Fruit fly (Drosophila melanogaster): ENCODE data around the gene CG15741.

DNA sequence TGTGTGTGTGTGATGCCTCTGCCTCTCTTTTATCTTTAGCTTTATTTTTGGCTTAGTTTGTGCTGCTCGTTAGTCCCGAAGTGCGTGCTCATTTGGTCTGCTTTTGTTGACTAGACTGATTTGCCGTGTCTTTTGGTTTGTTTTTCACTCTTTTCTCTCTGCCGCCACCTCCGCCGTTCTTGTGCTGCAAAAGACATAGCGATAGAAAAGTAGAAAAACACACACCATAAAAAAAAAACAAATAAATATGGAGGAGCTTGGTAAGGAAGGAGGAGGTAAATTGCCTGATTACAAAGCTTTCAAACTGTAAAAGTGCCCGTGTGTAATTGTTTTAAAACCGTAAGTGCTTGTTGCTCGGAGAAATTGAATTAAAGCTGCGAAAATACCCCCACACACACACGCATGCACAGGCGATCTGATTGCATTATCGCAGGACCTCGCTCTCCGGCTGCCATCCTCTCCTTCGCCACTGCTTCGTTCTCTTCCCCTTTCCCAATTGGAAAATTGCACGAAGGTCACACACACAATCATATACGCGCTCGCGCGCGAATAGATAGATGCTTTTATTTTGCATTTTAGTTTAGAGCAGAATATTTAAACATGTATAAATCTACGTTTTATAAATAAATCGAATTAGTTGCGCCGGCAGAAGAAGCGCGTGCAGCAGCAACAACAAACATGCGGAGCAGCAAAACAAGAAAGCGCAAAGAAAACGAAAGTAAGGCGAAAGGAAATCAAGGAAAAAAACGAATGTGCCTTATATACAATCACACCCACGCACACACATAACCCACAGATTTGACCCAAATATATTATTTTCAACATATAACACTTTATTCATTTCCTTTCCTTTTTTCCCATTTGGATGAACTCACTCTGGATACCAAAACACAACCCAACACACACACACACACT is 22.2 kb downstream of the CG15741 start:
- TF ChIP-seq Clk (GFP tag; optimal IDR thresholded peaks at IDR 0.05) = no peak
- TF ChIP-seq kay (GFP tag; ENCODE audit: borderline replicate concordance) = no peak
- TF ChIP-seq CG33017 (tag; optimal IDR thresholded peaks at IDR 0.05) = no peak
- TF ChIP-seq bab1 (GFP tag; optimal IDR thresholded peaks at IDR 0.05) = no peak
- no peak for TF ChIP-seq CG7101 (tag; optimal IDR thresholded peaks at IDR 0.05)
- TF ChIP-seq CG14711 (tag; optimal IDR thresholded peaks at IDR 0.05) = no peak
- no peak for TF ChIP-seq CG1620 (GFP tag; optimal IDR thresholded peaks at IDR 0.05)
- TF ChIP-seq CG12768 (GFP tag; optimal IDR thresholded peaks at IDR 0.05) = no peak
- TF ChIP-seq CG7045 (GFP tag; optimal IDR thresholded peaks at IDR 0.05) = no peak
- TF ChIP-seq pad (GFP tag; optimal IDR thresholded peaks at IDR 0.05) = no peak
- no peak for TF ChIP-seq Crg-1 (GFP tag; optimal IDR thresholded peaks at IDR 0.05)
- no peak for TF ChIP-seq CG5204 (GFP tag; optimal IDR thresholded peaks at IDR 0.05)
